Fruit fly (Drosophila melanogaster) whole organism: ENCODE measurements around the gene Rac1.

Source experiments
- CG8478 ChIP-seq: fragments of >200 bp; optimal IDR thresholded peaks from 2 replicates; lab custom pipeline; 2018; ENCODE audit warnings: inconsistent platforms
- Dll ChIP-seq: fragments of >200 bp; optimal IDR thresholded peaks from 2 replicates; lab custom pipeline; 2017
- EcR ChIP-seq, 2 experiments: fragments of >200 bp; optimal IDR thresholded peaks; 2 replicates each; lab custom pipeline; 2017; ENCODE audit warnings: missing biosample characterization in 2 of 2, missing genetic modification characterization in 2 of 2, missing genetic modification reagents in 2 of 2
- pan ChIP-seq: fragments of >200 bp; optimal IDR thresholded peaks from 2 replicates; lab custom pipeline; 2017
- psq ChIP-seq: fragments of >200 bp; optimal IDR thresholded peaks from 2 replicates; lab custom pipeline; 2017
- usp ChIP-seq: fragments of >200 bp; optimal IDR thresholded peaks from 2 replicates; lab custom pipeline; 2017; ENCODE audit warnings: missing biosample characterization, missing genetic modification characterization, mixed read lengths

Rac1 gene

DNA sequence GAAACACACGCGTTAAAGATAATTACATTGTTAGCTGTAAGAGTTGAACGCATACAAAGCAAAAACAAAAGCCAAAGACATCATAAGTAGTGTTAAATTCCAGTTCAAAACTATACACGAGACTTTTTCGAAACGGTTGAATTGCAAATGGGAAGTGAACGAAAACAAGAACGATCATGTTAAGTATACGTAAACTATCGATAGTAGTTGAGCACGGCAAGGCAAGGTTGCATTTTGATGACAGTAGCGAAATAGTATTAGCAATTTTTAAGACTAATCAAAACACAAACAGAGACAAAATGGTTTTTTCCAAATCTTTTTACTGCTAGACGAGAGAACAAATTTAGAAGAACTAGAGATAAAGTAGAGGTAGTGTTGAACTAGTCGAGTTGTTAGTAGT, 7.6 kb downstream of the Rac1 start:
- no peak for TF ChIP-seq usp (GFP tag; lab: Kevin White, UChicago)
- no peak for TF ChIP-seq pan (lab: Kevin White, UChicago)
- no peak for TF ChIP-seq psq (lab: Kevin White, UChicago)

DNA sequence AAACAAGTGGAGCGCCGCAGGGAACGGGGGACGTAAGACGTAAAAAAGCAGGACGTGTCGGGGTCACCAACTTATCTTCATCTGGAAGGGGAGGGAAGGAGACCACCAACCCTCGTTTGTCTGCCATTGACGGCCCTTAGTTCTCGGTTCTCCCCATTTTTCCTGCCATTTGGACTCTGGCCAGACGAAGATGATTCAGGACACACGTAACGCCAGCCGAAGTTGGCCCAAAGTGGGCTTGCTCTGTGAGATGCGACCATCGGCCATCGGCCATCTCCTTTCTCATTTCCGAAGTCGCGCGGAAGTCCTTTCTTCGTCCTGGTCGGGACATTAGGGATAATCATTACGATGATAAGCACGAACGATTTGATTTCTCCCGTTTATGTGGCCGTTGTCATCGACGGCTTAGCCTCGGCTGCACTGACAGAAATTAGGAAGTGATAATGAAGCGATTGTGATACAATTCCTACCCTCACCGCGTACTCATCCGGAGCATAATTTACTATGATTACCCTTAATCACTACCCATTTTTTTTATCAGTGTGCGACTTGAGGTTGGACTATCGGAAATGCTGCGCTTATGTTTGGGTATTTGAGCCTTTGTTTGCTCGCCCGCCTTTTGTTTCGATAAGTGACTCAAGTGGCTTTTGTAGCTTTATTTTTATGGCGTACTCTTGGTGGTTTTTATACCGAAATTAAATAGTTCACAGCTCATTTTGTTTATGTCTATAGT, 21.4 kb downstream of the Rac1 start:
- TF ChIP-seq Dll (lab: Kevin White, UChicago) (no peak), psq (lab: Kevin White, UChicago) (no peak), usp (GFP tag; lab: Kevin White, UChicago) (no peak), pan (lab: Kevin White, UChicago) (no peak), CG8478 (lab: Kevin White, UChicago) (no peak), EcR (GFP tag; optimal IDR thresholded peaks at IDR 0.05; lab: Kevin White, UChicago) (no peak)

dm6 chr3L:1279685-1280084, 22.8 kb downstream of the Rac1 start:
- TF ChIP-seq Dll (lab: Kevin White, UChicago) (no peak), pan (lab: Kevin White, UChicago) (no peak), CG8478 (lab: Kevin White, UChicago) (no peak)

- TF ChIP-seq pan (lab: Kevin White, UChicago), result no peak
Observed at dm6 chr3L:1277937-1278336, 24.5 kb downstream of the Rac1 start.

- TF ChIP-seq usp (GFP tag; lab: Kevin White, UChicago), result no peak
- TF ChIP-seq psq (lab: Kevin White, UChicago), result no peak
- no peak for TF ChIP-seq CG8478 (lab: Kevin White, UChicago)
- no peak for TF ChIP-seq Dll (lab: Kevin White, UChicago)
- TF ChIP-seq EcR (GFP tag; optimal IDR thresholded peaks at IDR 0.05; lab: Kevin White, UChicago), result no peak
- no peak for TF ChIP-seq pan (lab: Kevin White, UChicago)
Observed at dm6 chr3L:1275767-1276166, 26.7 kb downstream of the Rac1 start, which contains the start of gene CG32333. TSS of gene CG32333 (plus strand) at chr3L:1275956.

dm6 chr3L:1269013-1269412, 33.5 kb downstream of the Rac1 start:
- TF ChIP-seq EcR (GFP tag; optimal IDR thresholded peaks at IDR 0.05; lab: Kevin White, UChicago) (no peak), Dll (lab: Kevin White, UChicago) (no peak), CG8478 (lab: Kevin White, UChicago) (no peak), usp (GFP tag; lab: Kevin White, UChicago) (no peak), pan (lab: Kevin White, UChicago) (no peak), psq (lab: Kevin White, UChicago) (no peak)

DNA sequence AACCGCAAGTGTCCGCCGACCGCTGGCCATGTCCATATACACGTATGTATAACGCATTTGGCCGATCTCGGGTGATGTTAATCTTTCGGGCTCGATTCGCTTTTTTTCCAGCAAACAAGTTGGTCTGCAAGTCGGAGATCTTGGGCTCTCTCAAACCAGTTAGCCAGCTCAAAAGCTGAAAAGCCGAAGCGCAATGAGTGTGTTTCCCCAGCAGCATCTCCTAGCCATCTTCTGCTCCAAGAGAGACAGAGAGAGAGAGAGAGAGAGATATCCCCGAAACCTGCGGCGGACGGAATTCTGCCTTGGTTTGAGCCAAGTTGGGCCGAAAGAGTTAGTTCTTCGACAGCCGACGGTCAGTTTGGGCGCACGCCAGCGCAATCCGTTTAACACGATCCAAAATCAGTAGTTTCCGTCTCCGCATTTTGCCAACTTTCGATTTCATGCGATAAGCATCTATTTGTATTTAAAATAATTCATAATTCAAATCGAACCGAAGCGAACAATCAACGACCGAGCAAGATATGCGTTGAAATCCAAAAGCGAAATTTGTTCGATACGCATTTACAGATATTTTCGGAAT, 37.0 kb downstream of the Rac1 start:
- no peak for TF ChIP-seq psq (lab: Kevin White, UChicago)

dm6 chr3L:1264998-1265397, 37.5 kb downstream of the Rac1 start:
- no peak for TF ChIP-seq Dll (lab: Kevin White, UChicago)
- TF ChIP-seq pan (lab: Kevin White, UChicago), result peak; percentile 57

dm6 chr3L:1258547-1258946, 43.9 kb downstream of the Rac1 start:
- TF ChIP-seq pan (lab: Kevin White, UChicago), result no peak
- no peak for TF ChIP-seq EcR (GFP tag; optimal IDR thresholded peaks at IDR 0.05; lab: Kevin White, UChicago)
- TF ChIP-seq Dll (lab: Kevin White, UChicago), result no peak
- no peak for TF ChIP-seq CG8478 (lab: Kevin White, UChicago)
- TF ChIP-seq usp (GFP tag; lab: Kevin White, UChicago), result no peak
- TF ChIP-seq psq (lab: Kevin White, UChicago), result no peak

dm6 chr3L:1256061-1256780, 46.3 kb downstream of the Rac1 start, which contains the start of gene tfc:
TSS of gene tfc (plus strand) at chr3L:1256449.
- no peak for TF ChIP-seq psq (lab: Kevin White, UChicago)

DNA sequence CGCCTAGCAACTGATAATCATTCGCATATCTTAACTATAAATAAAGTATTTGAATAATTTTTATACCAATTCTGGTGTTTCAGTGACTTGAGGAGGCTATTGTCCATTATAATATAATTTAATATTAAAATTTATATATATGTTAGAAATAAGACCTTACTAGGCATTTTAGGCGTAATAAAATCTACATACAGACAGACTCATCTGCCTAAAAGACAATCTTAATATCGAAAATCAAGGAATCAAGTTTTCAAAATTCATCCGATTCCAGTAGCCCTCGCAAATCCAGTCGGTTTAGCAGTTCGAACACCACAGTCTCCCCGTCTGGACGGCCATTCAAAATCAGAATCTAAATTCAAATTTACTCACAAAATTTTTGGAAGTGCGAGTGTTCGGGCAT, 50.8 kb downstream of the Rac1 start, which contains the start of the genes CG9130 and CG9133:
Gene CG9130 (plus strand): TSS at position 301 of the 400 bp plus-strand sequence.
Gene CG9133 (plus strand): TSS at position 301 of the 400 bp plus-strand sequence.
- TF ChIP-seq CG8478 (lab: Kevin White, UChicago) (no peak), psq (lab: Kevin White, UChicago) (no peak), pan (lab: Kevin White, UChicago) (no peak), usp (GFP tag; lab: Kevin White, UChicago) (no peak), EcR (GFP tag; optimal IDR thresholded peaks at IDR 0.05; lab: Kevin White, UChicago) (no peak), Dll (lab: Kevin White, UChicago) (no peak)
